Worm (Caenorhabditis elegans) whole organism, late embryonic: ENCODE results near the gene klp-13.

ENCODE experiments used
- C08G9.2 ChIP-seq: sonication (generic microtip); optimal IDR thresholded peaks from 2 replicates; lab custom pipeline; 2016; ENCODE audit warnings: mild to moderate bottlenecking, missing genetic modification characterization, moderate library complexity, missing compliant biosample characterization
- C38D4.7 ChIP-seq: fragments of 200-800 bp; sonication (Bioruptor generic); optimal IDR thresholded peaks from 2 replicates; lab custom pipeline; 2018; ENCODE audit warnings: mild to moderate bottlenecking, missing genetic modification characterization, moderate library complexity, missing compliant biosample characterization
- F13H6.1 ChIP-seq: sonication (generic microtip); optimal IDR thresholded peaks from 2 replicates; lab custom pipeline; 2016; ENCODE audit warnings: missing genetic modification characterization, missing compliant biosample characterization
- K02D7.2 ChIP-seq: sonication (generic microtip); optimal IDR thresholded peaks from 2 replicates; lab custom pipeline; 2017; ENCODE audit warnings: mild to moderate bottlenecking, missing genetic modification characterization, missing compliant biosample characterization
- K09A11.1 ChIP-seq: sonication (generic microtip); optimal IDR thresholded peaks from 2 replicates; lab custom pipeline; 2017; ENCODE audit warnings: antibody characterized with exemption, mild to moderate bottlenecking, missing genetic modification characterization, missing compliant biosample characterization; ENCODE audit not compliant: insufficient read depth
- T23F11.4 ChIP-seq: fragments of 200-800 bp; sonication (Bioruptor generic); optimal IDR thresholded peaks from 2 replicates; lab custom pipeline; 2018; ENCODE audit warnings: mild to moderate bottlenecking, missing genetic modification characterization, missing compliant biosample characterization
- Y22D7AL.16 ChIP-seq: sonication (generic microtip); optimal IDR thresholded peaks from 2 replicates; lab custom pipeline; 2016; ENCODE audit warnings: missing genetic modification characterization, missing compliant biosample characterization
- ahr-1 ChIP-seq: sonication (generic microtip); optimal IDR thresholded peaks from 2 replicates; lab custom pipeline; 2016; ENCODE audit warnings: missing genetic modification characterization, missing compliant biosample characterization
- ceh-14 ChIP-seq: sonication (generic microtip); optimal IDR thresholded peaks from 2 replicates; lab custom pipeline; 2016; ENCODE audit warnings: missing genotype, missing genetic modification characterization, missing compliant biosample characterization
- ceh-18 ChIP-seq: sonication (generic microtip); optimal IDR thresholded peaks from 2 replicates; lab custom pipeline; 2016; ENCODE audit warnings: missing genetic modification characterization, missing compliant biosample characterization
- ceh-19 ChIP-seq: fragments of 200-800 bp; sonication (Bioruptor generic); optimal IDR thresholded peaks from 2 replicates; lab custom pipeline; 2018; ENCODE audit warnings: mild to moderate bottlenecking, missing genetic modification characterization, missing compliant biosample characterization
- ceh-22 ChIP-seq: sonication (generic microtip); optimal IDR thresholded peaks from 2 replicates; lab custom pipeline; 2017; ENCODE audit warnings: missing biosample characterization, missing genetic modification characterization
- ceh-31 ChIP-seq: sonication (generic microtip); optimal IDR thresholded peaks from 2 replicates; lab custom pipeline; 2016; ENCODE audit warnings: missing genetic modification characterization, missing compliant biosample characterization
- ceh-34 ChIP-seq: sonication (generic microtip); optimal IDR thresholded peaks from 2 replicates; lab custom pipeline; 2016; ENCODE audit warnings: mild to moderate bottlenecking, missing genetic modification characterization, missing compliant biosample characterization
- ceh-45 ChIP-seq: fragments of 200-800 bp; sonication (Bioruptor generic); IDR thresholded peaks from 2 replicates; pipeline ENCODE4 v1.3.6; 2022; ENCODE audit warnings: missing genetic modification reagents, missing genetic modification characterization, missing compliant biosample characterization
- ceh-48 ChIP-seq: sonication (generic microtip); optimal IDR thresholded peaks from 2 replicates; lab custom pipeline; 2016; ENCODE audit warnings: missing genetic modification characterization, inconsistent platforms, missing compliant biosample characterization
- ceh-6 ChIP-seq: fragments of 200-800 bp; sonication (Bioruptor generic); optimal IDR thresholded peaks from 2 replicates; lab custom pipeline; 2018; ENCODE audit warnings: mild to moderate bottlenecking, missing genetic modification characterization, missing compliant biosample characterization
- elt-2 ChIP-seq: sonication (generic microtip); optimal IDR thresholded peaks from 2 replicates; lab custom pipeline; 2016; ENCODE audit warnings: missing genetic modification reagents, missing genetic modification characterization, missing compliant biosample characterization
- elt-4 ChIP-seq: sonication (generic microtip); optimal IDR thresholded peaks from 2 replicates; lab custom pipeline; 2016; ENCODE audit warnings: missing genetic modification characterization, missing compliant biosample characterization
- ets-4 ChIP-seq: sonication (generic microtip); optimal IDR thresholded peaks from 2 replicates; lab custom pipeline; 2016; ENCODE audit warnings: missing genetic modification characterization, missing compliant biosample characterization
- eyg-1 ChIP-seq: sonication (generic microtip); optimal IDR thresholded peaks from 2 replicates; lab custom pipeline; 2016; ENCODE audit warnings: missing genotype, missing genetic modification characterization, missing compliant biosample characterization
- gmeb-2 ChIP-seq: sonication (generic microtip); optimal IDR thresholded peaks from 2 replicates; lab custom pipeline; 2016; ENCODE audit warnings: missing genetic modification characterization, inconsistent platforms, missing compliant biosample characterization
- hlh-15 ChIP-seq: sonication (generic microtip); optimal IDR thresholded peaks from 2 replicates; lab custom pipeline; 2016; ENCODE audit warnings: missing genetic modification characterization, missing compliant biosample characterization
- hlh-30 ChIP-seq: sonication (generic microtip); optimal IDR thresholded peaks from 2 replicates; lab custom pipeline; 2017; ENCODE audit warnings: antibody characterized with exemption, missing genetic modification characterization, missing compliant biosample characterization; ENCODE audit not compliant: insufficient read depth
- hlh-6 ChIP-seq: sonication (generic microtip); optimal IDR thresholded peaks from 2 replicates; lab custom pipeline; 2016; ENCODE audit warnings: missing genotype, missing genetic modification characterization, missing compliant biosample characterization
- lim-6 ChIP-seq: sonication (generic microtip); optimal IDR thresholded peaks from 2 replicates; lab custom pipeline; 2016; ENCODE audit warnings: missing genetic modification characterization, missing compliant biosample characterization
- lin-11 ChIP-seq: fragments of 200-800 bp; sonication (Bioruptor generic); optimal IDR thresholded peaks from 2 replicates; lab custom pipeline; 2018; ENCODE audit warnings: mild to moderate bottlenecking, missing genetic modification characterization, missing compliant biosample characterization
- madf-2 ChIP-seq: sonication (generic microtip); optimal IDR thresholded peaks from 2 replicates; lab custom pipeline; 2017; ENCODE audit warnings: missing genetic modification characterization, missing compliant biosample characterization
- mec-3 ChIP-seq: sonication (generic microtip); optimal IDR thresholded peaks from 2 replicates; lab custom pipeline; 2016; ENCODE audit warnings: borderline replicate concordance, missing genetic modification characterization, missing compliant biosample characterization
- pag-3 ChIP-seq: sonication (generic microtip); optimal IDR thresholded peaks from 2 replicates; lab custom pipeline; 2016; ENCODE audit warnings: missing compliant biosample characterization, missing genetic modification characterization, borderline replicate concordance
- pha-4 ChIP-seq: fragments of 150-350 bp; optimal IDR thresholded peaks from 2 replicates; lab custom pipeline; 2018; ENCODE audit warnings: missing biosample characterization, missing genetic modification reagents, missing genetic modification characterization
- pqm-1 ChIP-seq: sonication (generic microtip); optimal IDR thresholded peaks from 2 replicates; lab custom pipeline; 2016; ENCODE audit warnings: missing genetic modification characterization, missing compliant biosample characterization
- pros-1 ChIP-seq: fragments of 150-350 bp; optimal IDR thresholded peaks from 2 replicates; lab custom pipeline; 2014; ENCODE audit warnings: missing biosample characterization, missing genetic modification reagents, missing genetic modification characterization
- sdc-2 ChIP-seq: sonication (generic microtip); optimal IDR thresholded peaks from 2 replicates; lab custom pipeline; 2016; ENCODE audit warnings: missing genotype, missing genetic modification characterization, missing compliant biosample characterization
- syd-9 ChIP-seq: sonication (generic microtip); optimal IDR thresholded peaks from 2 replicates; lab custom pipeline; 2016; ENCODE audit warnings: mild to moderate bottlenecking, missing genetic modification characterization, moderate library complexity, missing compliant biosample characterization
- tbx-7 ChIP-seq: sonication (generic microtip); optimal IDR thresholded peaks from 2 replicates; lab custom pipeline; 2016; ENCODE audit warnings: missing genotype, missing genetic modification characterization, missing compliant biosample characterization
- unc-3 ChIP-seq, 2 experiments: fragments of 200-800 bp in 1 of 2; sonication (Bioruptor generic) in 1 of 2; sonication (generic microtip) in 1 of 2; conservative IDR thresholded peaks in 1 of 2; optimal IDR thresholded peaks in 1 of 2; 2 replicates each; pipeline versions ENCODE4 v1.3.6 to Lab custom; 2016 to 2022; ENCODE audit warnings: missing compliant biosample characterization in 2 of 2, missing genetic modification characterization in 2 of 2, missing genetic modification reagents in 1 of 2
- unc-42 ChIP-seq: sonication (generic microtip); optimal IDR thresholded peaks from 2 replicates; lab custom pipeline; 2016; ENCODE audit warnings: missing genotype, missing genetic modification characterization, missing compliant biosample characterization
- unc-55 ChIP-seq: sonication (generic microtip); optimal IDR thresholded peaks from 2 replicates; lab custom pipeline; 2017; ENCODE audit warnings: missing biosample characterization, missing genetic modification reagents, missing genetic modification characterization
- zip-5 ChIP-seq: sonication (generic microtip); optimal IDR thresholded peaks from 2 replicates; lab custom pipeline; 2016; ENCODE audit warnings: missing genetic modification characterization, missing compliant biosample characterization

Gene klp-13

DNA sequence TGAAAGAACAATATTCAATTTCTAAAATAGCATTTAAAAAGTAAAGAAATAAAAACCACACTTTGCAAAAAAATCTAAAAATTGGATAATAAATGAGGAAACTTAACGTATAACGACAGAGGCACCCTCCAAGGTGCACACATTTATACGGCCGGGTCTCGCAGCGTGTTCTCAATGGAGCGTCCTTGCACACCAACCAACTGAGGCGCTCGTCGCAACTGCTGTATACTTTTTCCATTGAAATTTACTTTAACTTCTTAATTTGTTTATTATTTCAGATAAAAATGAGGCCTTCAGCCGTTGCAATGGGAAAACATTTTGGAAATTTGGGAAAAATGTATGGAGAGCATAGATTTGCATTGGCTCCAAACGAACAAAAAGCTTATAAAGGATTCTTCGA lies 31.6 kb upstream of the klp-13 start, which contains the start of the genes R07E4.5 and R07E4.3 (continued):
- no peak for TF ChIP-seq Y22D7AL.16
- no peak for TF ChIP-seq sdc-2
- TF ChIP-seq ceh-19 (GFP tag; lab: Kevin White, UChicago) = no peak
- no peak for TF ChIP-seq lim-6 (tag; lab: Kevin White, UChicago)
- no peak for TF ChIP-seq zip-5
- TF ChIP-seq hlh-6 (tag; lab: Kevin White, UChicago) = no peak
- no peak for TF ChIP-seq lin-11

ce11 chrX:5956130-5956529 lies 28.7 kb upstream of the klp-13 start:
- no peak for TF ChIP-seq pha-4
- no peak for TF ChIP-seq K02D7.2
- TF ChIP-seq unc-42 (tag; lab: Kevin White, UChicago) = peak; percentile 17
- TF ChIP-seq, all 69 proteins: peak for 1

ce11 chrX:5958815-5959214 lies 26.0 kb upstream of the klp-13 start, which contains the start of gene R07E4.1:
R07E4.1 (plus strand) TSS chrX:5959115.
- TF ChIP-seq ets-4 = no peak
- no peak for TF ChIP-seq unc-3 (GFP tag; conservative IDR thresholded peaks at IDR 0.05; lab: Robert Waterston, UW)
- no peak for TF ChIP-seq unc-3 (tag; optimal IDR thresholded peaks at IDR 0.05; lab: Kevin White, UChicago)
- TF ChIP-seq pqm-1 (tag; lab: Kevin White, UChicago) = no peak
- no peak for TF ChIP-seq ceh-6 (GFP tag; lab: Kevin White, UChicago)
- TF ChIP-seq elt-2 (tag; lab: Kevin White, UChicago) = no peak
- no peak for TF ChIP-seq F13H6.1 (tag; lab: Kevin White, UChicago)
- TF ChIP-seq ceh-31 (tag; lab: Kevin White, UChicago) = no peak
- TF ChIP-seq elt-4 (tag; lab: Kevin White, UChicago) = no peak
- no peak for TF ChIP-seq lim-6 (tag; lab: Kevin White, UChicago)
- TF ChIP-seq ceh-22 (tag; lab: Kevin White, UChicago) = no peak
- no peak for TF ChIP-seq ceh-19 (GFP tag; lab: Kevin White, UChicago)
- no peak for TF ChIP-seq ceh-14 (tag; lab: Kevin White, UChicago)
- TF ChIP-seq ceh-18 (tag; lab: Kevin White, UChicago) = no peak
- no peak for TF ChIP-seq ceh-34
- no peak for TF ChIP-seq tbx-7
- no peak for TF ChIP-seq ceh-48 (tag; lab: Kevin White, UChicago)
- TF ChIP-seq C38D4.7 (GFP tag; lab: Kevin White, UChicago) = no peak
- TF ChIP-seq T23F11.4 (GFP tag; lab: Kevin White, UChicago) = no peak
- TF ChIP-seq hlh-15 (tag; lab: Kevin White, UChicago) = no peak
- TF ChIP-seq mec-3 = no peak

ce11 chrX:5960872-5961271 lies 23.9 kb upstream of the klp-13 start:
- no peak for TF ChIP-seq K09A11.1 (tag; lab: Kevin White, UChicago)
- no peak for TF ChIP-seq unc-55 (GFP tag; lab: Kevin White, UChicago)
- TF ChIP-seq pag-3 = no peak
- TF ChIP-seq ceh-45 (GFP tag; lab: Robert Waterston, UW) = no peak
- TF ChIP-seq sdc-2 = no peak
- no peak for TF ChIP-seq syd-9 (tag; lab: Kevin White, UChicago)
- TF ChIP-seq ahr-1 (tag; lab: Kevin White, UChicago) = no peak
- no peak for TF ChIP-seq hlh-30 (tag; lab: Kevin White, UChicago)
- TF ChIP-seq lin-11 = no peak
- TF ChIP-seq C08G9.2 = no peak
- TF ChIP-seq madf-2 (tag; lab: Kevin White, UChicago) = no peak
- no peak for TF ChIP-seq ceh-19 (GFP tag; lab: Kevin White, UChicago)
- TF ChIP-seq unc-3 (GFP tag; conservative IDR thresholded peaks at IDR 0.05; lab: Robert Waterston, UW) = no peak
- no peak for TF ChIP-seq unc-3 (tag; optimal IDR thresholded peaks at IDR 0.05; lab: Kevin White, UChicago)
- no peak for TF ChIP-seq ets-4
- no peak for TF ChIP-seq ceh-14 (tag; lab: Kevin White, UChicago)
- no peak for TF ChIP-seq mec-3
- TF ChIP-seq gmeb-2 = no peak
- TF ChIP-seq eyg-1 (tag; lab: Kevin White, UChicago) = no peak
- no peak for TF ChIP-seq pros-1 (tag; lab: Kevin White, UChicago)
